Worm (Caenorhabditis elegans) whole organism, early embryonic: ENCODE measurements around the gene npr-29.

Source experiments
- ceh-13 ChIP-seq: fragments of 200-800 bp; sonication (Bioruptor generic); optimal IDR thresholded peaks from 2 replicates; lab custom pipeline; 2018; ENCODE audit warnings: mild to moderate bottlenecking, missing genetic modification characterization, missing compliant biosample characterization
- ceh-36 ChIP-seq: sonication (generic microtip); optimal IDR thresholded peaks from 2 replicates; lab custom pipeline; 2016; ENCODE audit warnings: missing genetic modification characterization, inconsistent platforms, missing compliant biosample characterization
- ets-7 ChIP-seq: sonication (generic microtip); optimal IDR thresholded peaks from 2 replicates; lab custom pipeline; 2016; ENCODE audit warnings: missing genotype, missing genetic modification characterization, missing compliant biosample characterization
- hnd-1 ChIP-seq: sonication (generic microtip); optimal IDR thresholded peaks from 2 replicates; lab custom pipeline; 2016; ENCODE audit warnings: missing genetic modification characterization, missing compliant biosample characterization
- tbx-11 ChIP-seq: fragments of 200-800 bp; sonication (Bioruptor generic); IDR thresholded peaks from 2 replicates; pipeline ENCODE4 v1.3.6; 2022; ENCODE audit warnings: missing genetic modification characterization, missing compliant biosample characterization
- tbx-37 ChIP-seq: fragments of 200-800 bp; sonication (Bioruptor generic); conservative IDR thresholded peaks from 2 replicates; pipeline ENCODE4 v1.3.6; 2022; ENCODE audit warnings: missing genetic modification reagents, missing genetic modification characterization, missing compliant biosample characterization

DNA sequence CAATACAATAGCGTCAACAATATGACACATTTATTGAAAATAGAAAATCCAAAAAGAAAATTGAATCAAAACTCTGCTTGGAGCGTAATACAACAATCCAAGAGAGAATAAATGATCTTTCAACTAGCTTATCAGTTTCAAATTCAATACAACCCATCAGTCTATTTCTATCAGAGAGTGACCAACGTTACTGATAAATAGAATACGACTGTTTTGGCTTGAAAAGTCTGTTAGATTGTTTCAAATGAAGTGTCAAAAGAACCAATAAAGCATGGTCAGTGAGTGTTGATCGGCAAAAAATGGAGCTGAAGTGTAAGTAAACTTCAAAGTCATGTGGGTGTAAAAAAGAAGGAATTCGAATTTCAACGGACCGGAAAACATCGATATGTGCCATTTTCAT is 22.4 kb upstream of the npr-29 start:
- TF ChIP-seq hnd-1 (tag; lab: Kevin White, UChicago) (no peak), ceh-13 (GFP tag; lab: Kevin White, UChicago) (no peak), ceh-36 (tag; lab: Kevin White, UChicago) (no peak), ets-7 (tag; lab: Kevin White, UChicago) (no peak), tbx-11 (GFP tag; lab: Robert Waterston, UW) (no peak), tbx-37 (GFP tag; lab: Robert Waterston, UW) (no peak)
